Worm (Caenorhabditis elegans): ENCODE results near the gene T02E9.5.

DNA sequence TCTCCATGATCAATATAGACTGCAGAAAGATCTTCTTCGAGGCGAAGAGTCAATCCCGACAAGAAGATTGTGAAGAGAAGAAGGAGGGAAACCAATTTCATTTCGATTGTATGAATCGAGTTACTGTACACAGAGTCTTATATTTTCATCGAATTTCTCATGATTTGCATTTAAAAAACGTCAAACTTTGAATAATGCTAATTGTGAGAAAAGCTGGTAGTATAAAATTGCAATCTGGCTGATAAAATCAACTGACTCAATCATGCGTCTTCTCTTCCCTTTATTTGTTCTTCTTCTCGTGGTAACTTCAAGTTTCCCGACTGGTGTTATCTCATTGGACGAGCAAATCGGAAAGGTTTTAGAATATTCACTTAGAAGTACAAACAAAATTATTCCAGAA, 48.4 kb downstream of the T02E9.5 start, which contains the start of the genes K03B8.11 and K03B8.14:
- no peak for TF ChIP-seq him-1 (tag; optimal IDR thresholded peaks at IDR 0.05)
- no peak for TF ChIP-seq W03F9.2 (tag; optimal IDR thresholded peaks at IDR 0.05)
- no peak for TF ChIP-seq dao-5 (tag; optimal IDR thresholded peaks at IDR 0.05)

All from whole organism, L4/young adult.